Fruit fly (Drosophila melanogaster) whole organism, pupa: ENCODE measurements around the gene CG43078.

Source experiments
- CG10348 ChIP-seq: fragments of 200-800 bp; sonication (Bioruptor generic); IDR thresholded peaks from 2 replicates; pipeline ENCODE4 v1.3.6; 2022; ENCODE audit warnings: missing biosample characterization, missing genetic modification characterization
- CG12605 ChIP-seq: fragments of 200-800 bp; sonication (Bioruptor generic); IDR thresholded peaks from 2 replicates; pipeline ENCODE4 v1.3.6; 2022; ENCODE audit warnings: missing biosample characterization, missing genetic modification characterization
- CG13204 ChIP-seq: fragments of 200-800 bp; sonication (Bioruptor generic); optimal IDR thresholded peaks from 2 replicates; lab custom pipeline; 2018; ENCODE audit warnings: missing biosample characterization, mild to moderate bottlenecking, missing genetic modification characterization, moderate library complexity
- CG14655 ChIP-seq: fragments of 200-800 bp; sonication (Bioruptor generic); optimal IDR thresholded peaks from 3 replicates; lab custom pipeline; 2017; ENCODE audit warnings: mild to moderate bottlenecking, missing biosample characterization, missing genetic modification reagents, missing genetic modification characterization
- CG15710 ChIP-seq: fragments of 200-800 bp; sonication (Bioruptor generic); optimal IDR thresholded peaks from 2 replicates; lab custom pipeline; 2018; ENCODE audit warnings: missing biosample characterization, mild to moderate bottlenecking, missing genetic modification characterization, moderate library complexity
- CG17806 ChIP-seq: fragments of 200-800 bp; sonication (Bioruptor generic); optimal IDR thresholded peaks from 2 replicates; lab custom pipeline; 2018; ENCODE audit warnings: missing biosample characterization, mild to moderate bottlenecking, missing genetic modification characterization, moderate library complexity
- CG32121 ChIP-seq: fragments of 200-800 bp; sonication (Bioruptor generic); IDR thresholded peaks from 2 replicates; pipeline ENCODE4 v1.3.6; 2022; ENCODE audit warnings: missing biosample characterization, missing genetic modification characterization
- CG34367 ChIP-seq: fragments of 200-800 bp; sonication (Bioruptor generic); optimal IDR thresholded peaks from 2 replicates; lab custom pipeline; 2018; ENCODE audit warnings: missing biosample characterization, mild to moderate bottlenecking, missing genetic modification characterization
- CG4496 ChIP-seq: fragments of 200-800 bp; sonication (Bioruptor generic); IDR thresholded peaks from 3 replicates; pipeline ENCODE4 v1.3.6; 2022; ENCODE audit warnings: missing biosample characterization, missing genetic modification characterization
- CG8159 ChIP-seq: fragments of 200-800 bp; sonication (Bioruptor generic); optimal IDR thresholded peaks from 3 replicates; lab custom pipeline; 2018; ENCODE audit warnings: missing biosample characterization, mild to moderate bottlenecking, missing genetic modification characterization, moderate library complexity
- CG8301 ChIP-seq: fragments of 200-800 bp; sonication (Bioruptor generic); optimal IDR thresholded peaks from 2 replicates; lab custom pipeline; 2018; ENCODE audit warnings: missing biosample characterization, mild to moderate bottlenecking, missing genetic modification characterization
- CG9948 ChIP-seq: fragments of 200-800 bp; sonication (Bioruptor generic); optimal IDR thresholded peaks from 2 replicates; lab custom pipeline; 2018; ENCODE audit warnings: missing biosample characterization, mild to moderate bottlenecking, missing genetic modification characterization, moderate library complexity
- D1 ChIP-seq: fragments of 200-800 bp; sonication (Bioruptor generic); optimal IDR thresholded peaks from 2 replicates; lab custom pipeline; 2018; ENCODE audit warnings: missing biosample characterization, mild to moderate bottlenecking, missing genetic modification characterization, moderate library complexity
- EcR ChIP-seq: fragments of 200-800 bp; sonication (Bioruptor generic); optimal IDR thresholded peaks from 3 replicates; lab custom pipeline; 2019; ENCODE audit warnings: missing biosample characterization, missing genetic modification characterization, mild to moderate bottlenecking, moderate library complexity, missing genetic modification reagents
- Ets98B ChIP-seq: fragments of 200-800 bp; sonication (Bioruptor generic); IDR thresholded peaks from 2 replicates; pipeline ENCODE4 v1.3.6; 2022; ENCODE audit warnings: missing biosample characterization, missing genetic modification characterization
- Pif1A ChIP-seq: fragments of 200-800 bp; sonication (Bioruptor generic); optimal IDR thresholded peaks from 3 replicates; lab custom pipeline; 2016; ENCODE audit warnings: missing biosample characterization, missing genetic modification characterization
- Pif1B ChIP-seq: fragments of 200-800 bp; sonication (Bioruptor generic); optimal IDR thresholded peaks from 3 replicates; lab custom pipeline; 2016; ENCODE audit warnings: missing biosample characterization, missing genetic modification characterization
- Snoo ChIP-seq: fragments of 200-800 bp; sonication (Bioruptor generic); optimal IDR thresholded peaks from 3 replicates; lab custom pipeline; 2017; ENCODE audit warnings: missing biosample characterization, mild to moderate bottlenecking, missing genetic modification characterization, inconsistent platforms
- fd96Ca ChIP-seq: fragments of 200-800 bp; sonication (Bioruptor generic); IDR thresholded peaks from 3 replicates; pipeline ENCODE4 v1.3.6; 2022; ENCODE audit warnings: missing biosample characterization, missing genetic modification characterization
- gl ChIP-seq: fragments of 200-800 bp; sonication (Bioruptor generic); optimal IDR thresholded peaks from 2 replicates; lab custom pipeline; 2018; ENCODE audit warnings: missing biosample characterization, mild to moderate bottlenecking, missing genetic modification characterization
- rn ChIP-seq: fragments of 200-800 bp; sonication (Bioruptor generic); IDR thresholded peaks from 2 replicates; pipeline ENCODE4 v1.3.6; 2022; ENCODE audit warnings: missing biosample characterization, missing genetic modification characterization

The CG43078 gene

dm6 chr3L:8547104-8547523, 29.5 kb upstream of the CG43078 start:
- 0 out of 2 replicates have a peak, but pooled peaks have one; percentile 39 for TF ChIP-seq rn (GFP tag; lab: Robert Waterston, UW)
- no peak for TF ChIP-seq CG10348 (GFP tag; lab: Robert Waterston, UW)
- 0 out of 2 replicates have a peak, but pooled peaks have one; percentile 21 for TF ChIP-seq CG12605
- peak; percentile 74 for TF ChIP-seq fd96Ca (GFP tag; lab: Robert Waterston, UW)
- TF ChIP-seq CG34367 (tag; lab: Kevin White, UChicago), result peak; percentile 17
- peak; percentile 74 for TF ChIP-seq Ets98B
- peak; percentile 65 for TF ChIP-seq CG9948 (tag; lab: Kevin White, UChicago)
- no peak for TF ChIP-seq Pif1B (GFP tag; lab: Kevin White, UChicago)
- TF ChIP-seq CG8159, result peak; percentile 49
- TF ChIP-seq gl, result no peak
- TF ChIP-seq Snoo, result no peak
- TF ChIP-seq D1, result no peak
- peak; percentile 58 for TF ChIP-seq Pif1A (GFP tag; lab: Kevin White, UChicago)
- TF ChIP-seq CG15710 (tag; lab: Kevin White, UChicago), result peak; percentile 47
- TF ChIP-seq CG32121 (GFP tag; lab: Robert Waterston, UW), result peak; percentile 82
- TF ChIP-seq CG14655 (GFP tag; lab: Kevin White, UChicago), result peak; percentile 74
- no peak for TF ChIP-seq EcR
- peak; percentile 77 for TF ChIP-seq CG4496 (GFP tag; lab: Robert Waterston, UW)
- peak; percentile 68 for TF ChIP-seq CG8301
- TF ChIP-seq CG17806 (tag; lab: Kevin White, UChicago), result peak; percentile 61
- TF ChIP-seq CG13204 (GFP tag; lab: Kevin White, UChicago), result no peak

- peak; percentile 78 for TF ChIP-seq CG4496 (GFP tag; lab: Robert Waterston, UW)
- TF ChIP-seq fd96Ca (GFP tag; lab: Robert Waterston, UW), result peak; percentile 62; the same call in 2 of the 3 replicates
- no peak for TF ChIP-seq CG13204 (GFP tag; lab: Kevin White, UChicago)
- peak; percentile 73 for TF ChIP-seq CG8159
- TF ChIP-seq Ets98B, result peak; percentile 58
- peak; percentile 60; the same call in 1 of the 2 replicates for TF ChIP-seq CG32121 (GFP tag; lab: Robert Waterston, UW)
- peak; percentile 68 for TF ChIP-seq CG14655 (GFP tag; lab: Kevin White, UChicago)
- TF ChIP-seq Pif1B (GFP tag; lab: Kevin White, UChicago), result peak; percentile 41
- peak; percentile 56 for TF ChIP-seq CG8301
- TF ChIP-seq CG10348 (GFP tag; lab: Robert Waterston, UW), result no peak
- TF ChIP-seq D1, result no peak
- peak; percentile 64 for TF ChIP-seq CG9948 (tag; lab: Kevin White, UChicago)
- peak; percentile 43 for TF ChIP-seq Pif1A (GFP tag; lab: Kevin White, UChicago)
- peak; percentile 66 for TF ChIP-seq CG15710 (tag; lab: Kevin White, UChicago)
- TF ChIP-seq CG34367 (tag; lab: Kevin White, UChicago), result peak; percentile 29
- TF ChIP-seq rn (GFP tag; lab: Robert Waterston, UW), result no peak
- no peak for TF ChIP-seq CG12605
- no peak for TF ChIP-seq EcR
- peak; percentile 47 for TF ChIP-seq CG17806 (tag; lab: Kevin White, UChicago)
- no peak for TF ChIP-seq gl
- no peak for TF ChIP-seq Snoo
These were observed 27.3 kb upstream of the CG43078 start for dm6 chr3L:8549183-8549890.

- TF ChIP-seq fd96Ca (GFP tag; lab: Robert Waterston, UW) (peak; percentile 64), CG34367 (tag; lab: Kevin White, UChicago) (no peak), CG8159 (no peak), gl (no peak), Pif1A (GFP tag; lab: Kevin White, UChicago) (no peak), CG8301 (no peak), Pif1B (GFP tag; lab: Kevin White, UChicago) (no peak), CG32121 (GFP tag; lab: Robert Waterston, UW) (peak; percentile 55), CG13204 (GFP tag; lab: Kevin White, UChicago) (no peak), CG4496 (GFP tag; lab: Robert Waterston, UW) (0 out of 3 replicates have a peak, but pooled peaks have one; percentile 30), CG12605 (no peak), EcR (peak; percentile 43), Ets98B (peak; percentile 57), CG15710 (tag; lab: Kevin White, UChicago) (no peak), CG17806 (tag; lab: Kevin White, UChicago) (no peak), Snoo (no peak), rn (GFP tag; lab: Robert Waterston, UW) (no peak), D1 (no peak), CG14655 (GFP tag; lab: Kevin White, UChicago) (peak; percentile 5), CG10348 (GFP tag; lab: Robert Waterston, UW) (no peak), CG9948 (tag; lab: Kevin White, UChicago) (no peak)
- TF ChIP-seq, all 21 proteins: peak for 6
These were observed 25.8 kb upstream of the CG43078 start for dm6 chr3L:8550836-8551235.

dm6 chr3L:8553125-8553524, 23.5 kb upstream of the CG43078 start:
- TF ChIP-seq CG32121 (GFP tag; lab: Robert Waterston, UW) (peak; percentile 47; the same call in 1 of the 2 replicates), CG13204 (GFP tag; lab: Kevin White, UChicago) (no peak), CG17806 (tag; lab: Kevin White, UChicago) (no peak), CG9948 (tag; lab: Kevin White, UChicago) (no peak), Snoo (no peak), gl (no peak)

dm6 chr3L:8554024-8554642, 22.5 kb upstream of the CG43078 start:
- TF ChIP-seq EcR (peak; percentile 83), CG8159 (no peak), CG4496 (GFP tag; lab: Robert Waterston, UW) (0 out of 3 replicates have a peak, but pooled peaks have one; percentile 48)
